Fruit fly (Drosophila melanogaster) whole organism, embryonic: Measurements from ENCODE around the gene CG31176.

Source experiments
- CG10366 ChIP-seq: fragments of 200-800 bp; sonication (Bioruptor generic); IDR thresholded peaks from 2 replicates; pipeline ENCODE4 v1.3.6; 2022; ENCODE audit warnings: missing biosample characterization, missing genetic modification characterization
- CG32772 ChIP-seq: fragments of 200-800 bp; sonication (Bioruptor generic); IDR thresholded peaks from 2 replicates; pipeline ENCODE4 v1.3.6; 2022; ENCODE audit warnings: missing biosample characterization, missing genetic modification characterization
- CG8944 ChIP-seq: fragments of 200-800 bp; sonication (Bioruptor generic); optimal IDR thresholded peaks from 3 replicates; lab custom pipeline; 2016; ENCODE audit warnings: missing biosample characterization, missing genetic modification characterization
- CG9876 ChIP-seq: fragments of 200-800 bp; sonication (Bioruptor generic); optimal IDR thresholded peaks from 2 replicates; lab custom pipeline; 2016; ENCODE audit warnings: missing biosample characterization, missing genetic modification characterization
- Dref ChIP-seq: fragments of 200-800 bp; sonication (Bioruptor generic); IDR thresholded peaks from 2 replicates; pipeline ENCODE4 v1.3.6; 2022; ENCODE audit warnings: missing biosample characterization, missing genetic modification characterization
- H15 ChIP-seq: fragments of 200-800 bp; sonication (Bioruptor generic); IDR thresholded peaks from 3 replicates; pipeline ENCODE4 v1.3.6; 2022; ENCODE audit warnings: missing biosample characterization, missing genetic modification characterization
- psq ChIP-seq: fragments of 200-800 bp; sonication (Bioruptor generic); optimal IDR thresholded peaks from 2 replicates; lab custom pipeline; 2017; ENCODE audit warnings: missing biosample characterization, missing genetic modification characterization

DNA sequence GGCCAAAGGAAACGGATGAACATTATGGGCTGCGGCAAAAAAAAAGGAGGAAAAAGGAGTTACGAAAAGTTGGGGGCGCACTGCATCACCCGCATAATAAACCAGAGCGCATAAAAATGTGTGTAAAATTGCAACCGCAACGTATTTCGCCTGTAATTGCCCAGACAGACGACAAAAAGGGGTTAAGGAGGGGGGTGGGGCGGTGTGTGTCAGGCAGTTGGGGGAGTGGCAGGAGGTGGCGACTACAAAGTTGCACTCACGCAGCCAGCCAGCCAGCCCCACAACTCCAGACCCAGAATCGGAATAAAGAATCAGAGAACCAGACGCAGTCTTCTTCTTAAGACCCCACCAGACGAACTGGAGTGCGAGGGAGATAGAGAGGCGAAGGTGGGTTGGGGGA, 69.0 kb downstream of the CG31176 start:
- TF ChIP-seq CG32772, result no peak
- no peak for TF ChIP-seq CG9876 (GFP tag; lab: Kevin White, UChicago)
- TF ChIP-seq CG8944 (GFP tag; lab: Kevin White, UChicago), result no peak
- no peak for TF ChIP-seq CG10366
- no peak for TF ChIP-seq H15 (GFP tag; lab: Robert Waterston, UW)
- 0 out of 2 replicates have a peak, but pooled peaks have one; percentile 27 for TF ChIP-seq Dref (GFP tag; lab: Robert Waterston, UW)
- TF ChIP-seq psq, result no peak
